Worm (Caenorhabditis elegans) whole organism, L4 larva: ENCODE results near the gene pho-8.

Source experiments
- ama-1 ChIP-seq: fragments of 150-350 bp; optimal IDR thresholded peaks from 2 replicates; lab custom pipeline; 2014; ENCODE audit warnings: inconsistent platforms, mixed read lengths
- ctbp-1 ChIP-seq: fragments of 200-800 bp; sonication (Bioruptor generic); IDR thresholded peaks from 2 replicates; pipeline ENCODE4 v1.3.6; 2022; ENCODE audit warnings: missing genetic modification reagents, missing genetic modification characterization, missing compliant biosample characterization
- fos-1 ChIP-seq: fragments of 150-350 bp; optimal IDR thresholded peaks from 2 replicates; lab custom pipeline; 2014; ENCODE audit warnings: missing biosample characterization, missing genetic modification characterization
- lin-1 ChIP-seq: fragments of 200-800 bp; sonication (Bioruptor generic); IDR thresholded peaks from 2 replicates; pipeline ENCODE4 v1.3.6; 2022; ENCODE audit warnings: missing genetic modification reagents, missing genetic modification characterization, missing compliant biosample characterization
- skn-1 ChIP-seq: fragments of 150-350 bp; optimal IDR thresholded peaks from 2 replicates; lab custom pipeline; 2014; ENCODE audit warnings: missing biosample characterization, missing genetic modification characterization

DNA sequence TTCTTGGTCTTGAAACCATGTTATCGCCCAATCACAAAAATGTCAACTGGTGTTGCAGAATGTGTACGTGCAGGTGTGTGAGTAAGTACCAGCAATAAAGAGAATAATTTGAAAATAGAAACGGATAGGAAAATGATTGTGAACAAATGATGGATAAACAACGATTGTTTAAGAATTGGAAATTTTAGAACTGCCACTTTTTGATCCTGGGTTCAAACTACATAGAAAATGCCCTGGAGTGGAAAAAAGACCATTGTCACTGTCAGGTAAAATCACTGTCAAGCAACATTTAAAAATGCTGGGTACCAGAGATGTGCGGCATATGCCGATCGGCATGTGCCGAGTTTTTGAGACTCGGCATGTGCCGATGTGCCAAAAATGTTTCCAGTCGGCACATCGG, 49.8 kb downstream of the pho-8 start:
- TF ChIP-seq skn-1 (tag; lab: Kevin White, UChicago): no peak
- no peak for TF ChIP-seq fos-1 (tag; lab: Kevin White, UChicago)
- no peak for TF ChIP-seq ama-1 (lab: Kevin White, UChicago)
- no peak for TF ChIP-seq lin-1
- TF ChIP-seq ctbp-1 (GFP tag; lab: Robert Waterston, UW): no peak
